Worm (Caenorhabditis elegans) whole organism, young adult: ENCODE measurements around the gene msp-56.
"Not testable (repeated sequence)": the region's sequence is repeated elsewhere in the genome, so short reads cannot be mapped to it uniquely, and the experiment has no call there.

ENCODE experiments used
- T26A5.8 ChIP-seq: sonication (generic microtip); optimal IDR thresholded peaks from 2 replicates; lab custom pipeline; 2016; ENCODE audit warnings: missing genetic modification characterization, missing compliant biosample characterization
- aptf-3 ChIP-seq: fragments of 200-800 bp; sonication (Bioruptor generic); IDR thresholded peaks from 2 replicates; pipeline ENCODE4 v1.3.6; 2022; ENCODE audit warnings: missing genetic modification characterization, missing compliant biosample characterization
- egl-44 ChIP-seq: fragments of 200-800 bp; sonication (Bioruptor generic); IDR thresholded peaks from 2 replicates; pipeline ENCODE4 v1.3.6; 2022; ENCODE audit warnings: missing genetic modification reagents, missing genetic modification characterization, missing compliant biosample characterization
- gei-17 ChIP-seq: fragments of 200-800 bp; sonication (Bioruptor generic); optimal IDR thresholded peaks from 2 replicates; lab custom pipeline; 2018; ENCODE audit warnings: mild to moderate bottlenecking, missing genetic modification characterization, missing compliant biosample characterization
- madf-10 ChIP-seq: sonication (generic microtip); optimal IDR thresholded peaks from 2 replicates; lab custom pipeline; 2016; ENCODE audit warnings: mild to moderate bottlenecking, missing genetic modification characterization, missing compliant biosample characterization
- madf-3 ChIP-seq: fragments of 200-800 bp; sonication (Bioruptor generic); IDR thresholded peaks from 2 replicates; pipeline ENCODE4 v1.3.6; 2022; ENCODE audit warnings: missing genetic modification reagents, missing genetic modification characterization, missing compliant biosample characterization
- mes-4 ChIP-seq: sonication (generic microtip); optimal IDR thresholded peaks from 2 replicates; lab custom pipeline; 2016; ENCODE audit warnings: missing genotype, missing genetic modification characterization, missing compliant biosample characterization
- nfya-1 ChIP-seq: sonication (generic microtip); optimal IDR thresholded peaks from 2 replicates; lab custom pipeline; 2017; ENCODE audit warnings: antibody characterized with exemption, missing compliant biosample characterization, missing genetic modification characterization, borderline replicate concordance; ENCODE audit not compliant: insufficient read depth
- rpc-1 ChIP-seq, 2 experiments: fragments of 150-350 bp in 1 of 2; sonication (generic microtip) in 1 of 2; optimal IDR thresholded peaks; 2 replicates each; lab custom pipeline; 2014 to 2018; ENCODE audit warnings: missing biosample characterization in 1 of 2, missing genetic modification characterization in 1 of 2, missing genetic modification reagents in 1 of 2, missing genotype in 1 of 2
- sea-2 ChIP-seq: fragments of 200-800 bp; sonication (Bioruptor generic); IDR thresholded peaks from 2 replicates; pipeline ENCODE4 v1.3.6; 2022; ENCODE audit warnings: missing genetic modification characterization, missing compliant biosample characterization
- unc-130 ChIP-seq: sonication (generic microtip); optimal IDR thresholded peaks from 2 replicates; lab custom pipeline; 2016; ENCODE audit warnings: missing genetic modification reagents, missing genetic modification characterization, missing compliant biosample characterization
- unc-62 ChIP-seq: fragments of 150-350 bp; optimal IDR thresholded peaks from 2 replicates; lab custom pipeline; 2014; ENCODE audit warnings: missing biosample characterization, missing genetic modification reagents, missing genetic modification characterization
- ztf-28 ChIP-seq: fragments of 200-800 bp; sonication (Bioruptor generic); IDR thresholded peaks from 2 replicates; pipeline ENCODE4 v1.3.6; 2022; ENCODE audit warnings: missing genetic modification reagents, missing genetic modification characterization, missing compliant biosample characterization

- not testable (repeated sequence) for TF ChIP-seq madf-10 (tag; lab: Kevin White, UChicago); mes-4 (tag; lab: Kevin White, UChicago); gei-17 (GFP tag; lab: Kevin White, UChicago); madf-3 (GFP tag; lab: Robert Waterston, UW); egl-44 (GFP tag; lab: Robert Waterston, UW); unc-62; nfya-1; unc-130 (GFP tag; lab: Kevin White, UChicago); rpc-1 (optimal IDR thresholded peaks at IDR 0.05; lab: Kevin White, UChicago); rpc-1 (tag; optimal IDR thresholded peaks at IDR 0.05; lab: Kevin White, UChicago); aptf-3 (GFP tag; lab: Robert Waterston, UW); ztf-28; sea-2; T26A5.8 (tag; lab: Kevin White, UChicago)
These were observed 4.0 kb upstream of the msp-56 start, which contains the start of gene msp-10 for ce11 chrIV:9837349-9837748.
